Worm (Caenorhabditis elegans) whole organism, L1 larva: Measurements from ENCODE around the gene rbm-22.

Experiments used
- C04F5.9 ChIP-seq: sonication (generic microtip); optimal IDR thresholded peaks from 2 replicates; lab custom pipeline; 2016; ENCODE audit warnings: missing genetic modification characterization, missing compliant biosample characterization
- C16A3.4 ChIP-seq: fragments of 150-350 bp; optimal IDR thresholded peaks from 2 replicates; lab custom pipeline; 2014; ENCODE audit warnings: missing biosample characterization, missing genetic modification characterization
- C34B4.2 ChIP-seq: sonication (generic microtip); optimal IDR thresholded peaks from 2 replicates; lab custom pipeline; 2017; ENCODE audit warnings: mild to moderate bottlenecking, missing genetic modification characterization, missing compliant biosample characterization
- Y116A8C.19 ChIP-seq: sonication (generic microtip); optimal IDR thresholded peaks from 2 replicates; lab custom pipeline; 2016; ENCODE audit warnings: missing compliant biosample characterization, missing genetic modification characterization, borderline replicate concordance
- aha-1 ChIP-seq: fragments of 150-350 bp; optimal IDR thresholded peaks from 2 replicates; lab custom pipeline; 2014; ENCODE audit warnings: missing biosample characterization, missing genetic modification characterization
- aly-2 ChIP-seq: fragments of 150-350 bp; optimal IDR thresholded peaks from 2 replicates; lab custom pipeline; 2014; ENCODE audit warnings: missing biosample characterization, missing genetic modification characterization
- ama-1 ChIP-seq: fragments of 150-350 bp; optimal IDR thresholded peaks from 2 replicates; lab custom pipeline; 2014
- blmp-1 ChIP-seq: fragments of 150-350 bp; optimal IDR thresholded peaks from 2 replicates; lab custom pipeline; 2014; ENCODE audit warnings: missing biosample characterization, missing genetic modification characterization
- ceh-63 ChIP-seq: fragments of 200-800 bp; sonication (Bioruptor generic); optimal IDR thresholded peaks from 2 replicates; lab custom pipeline; 2018; ENCODE audit warnings: mild to moderate bottlenecking, missing genetic modification characterization, missing compliant biosample characterization
- ceh-82 ChIP-seq, 3 experiments: fragments of 150-350 bp in 1 of 3; sonication (generic microtip) in 2 of 3; optimal IDR thresholded peaks; 2 replicates each; lab custom pipeline; 2014 to 2017; ENCODE audit warnings: missing biosample characterization in 3 of 3, missing genetic modification characterization in 3 of 3
- ceh-90 ChIP-seq: sonication (generic microtip); optimal IDR thresholded peaks from 2 replicates; lab custom pipeline; 2016; ENCODE audit warnings: missing genetic modification characterization, missing compliant biosample characterization
- ces-1 ChIP-seq: fragments of 150-350 bp; optimal IDR thresholded peaks from 2 replicates; lab custom pipeline; 2014; ENCODE audit warnings: missing biosample characterization, missing genetic modification reagents, missing genetic modification characterization
- efl-1 ChIP-seq, 4 experiments: fragments of 150-350 bp; optimal IDR thresholded peaks in 3 of 4; peaks in 1 of 4; 1 replicate in 1 of 4; 2 replicates in 3 of 4; lab custom pipeline; 2014; ENCODE audit warnings: missing biosample characterization in 2 of 4, missing genetic modification characterization in 2 of 4, missing genetic modification reagents in 2 of 4
- efl-3 ChIP-seq: fragments of 200-800 bp; sonication (Bioruptor generic); optimal IDR thresholded peaks from 2 replicates; lab custom pipeline; 2018; ENCODE audit warnings: mild to moderate bottlenecking, missing genetic modification characterization, missing compliant biosample characterization
- egl-27 ChIP-seq, 2 experiments: fragments of 150-350 bp in 1 of 2; sonication (generic microtip); optimal IDR thresholded peaks; 3 replicates each; lab custom pipeline; 2017 to 2018; ENCODE audit warnings: missing biosample characterization in 2 of 2, missing genetic modification characterization in 2 of 2, missing genetic modification reagents in 2 of 2
- elt-2 ChIP-seq: sonication (generic microtip); optimal IDR thresholded peaks from 2 replicates; lab custom pipeline; 2016; ENCODE audit warnings: missing genetic modification characterization, mild to moderate bottlenecking, inconsistent platforms, missing compliant biosample characterization, missing genetic modification reagents
- ets-5 ChIP-seq: fragments of 200-800 bp; sonication (Bioruptor generic); IDR thresholded peaks from 2 replicates; pipeline ENCODE4 v1.3.6; 2022; ENCODE audit warnings: missing genetic modification characterization, missing compliant biosample characterization
- hlh-4 ChIP-seq: sonication (generic microtip); optimal IDR thresholded peaks from 2 replicates; lab custom pipeline; 2016; ENCODE audit warnings: mild to moderate bottlenecking, missing genetic modification characterization, missing compliant biosample characterization
- hpl-2 ChIP-seq: fragments of 150-350 bp; optimal IDR thresholded peaks from 2 replicates; lab custom pipeline; 2014; ENCODE audit warnings: missing biosample characterization, missing genetic modification reagents, missing genetic modification characterization
- jun-1 ChIP-seq: fragments of 150-350 bp; optimal IDR thresholded peaks from 2 replicates; lab custom pipeline; 2014; ENCODE audit warnings: missing biosample characterization, missing genetic modification reagents, missing genetic modification characterization
- lin-13 ChIP-seq: fragments of 150-350 bp; optimal IDR thresholded peaks from 2 replicates; lab custom pipeline; 2014; ENCODE audit warnings: missing biosample characterization, missing genetic modification reagents, missing genetic modification characterization
- lin-15B ChIP-seq: fragments of 150-350 bp; sonication (generic microtip); optimal IDR thresholded peaks from 3 replicates; lab custom pipeline; 2014; ENCODE audit warnings: missing biosample characterization, missing genetic modification characterization
- lin-35 ChIP-seq, 2 experiments: fragments of 150-350 bp; optimal IDR thresholded peaks; 2 replicates each; lab custom pipeline; 2014; ENCODE audit warnings: missing biosample characterization in 2 of 2, missing genetic modification characterization in 2 of 2, missing genetic modification reagents in 2 of 2
- lir-3 ChIP-seq: sonication (generic microtip); optimal IDR thresholded peaks from 2 replicates; lab custom pipeline; 2016; ENCODE audit warnings: mild to moderate bottlenecking, missing genetic modification characterization, moderate library complexity, missing compliant biosample characterization; ENCODE audit not compliant: poor library complexity
- lsy-2 ChIP-seq, 2 experiments: fragments of 150-350 bp; optimal IDR thresholded peaks; 2 replicates each; lab custom pipeline; 2014; ENCODE audit warnings: missing biosample characterization in 2 of 2, missing genetic modification characterization in 2 of 2
- mab-9 ChIP-seq: fragments of 200-800 bp; sonication (Bioruptor generic); IDR thresholded peaks from 2 replicates; pipeline ENCODE4 v1.3.6; 2022; ENCODE audit warnings: missing genetic modification reagents, missing genetic modification characterization, missing compliant biosample characterization
- mdl-1 ChIP-seq, 2 experiments: fragments of 150-350 bp; optimal IDR thresholded peaks; 2 replicates each; lab custom pipeline; 2014 to 2017; ENCODE audit warnings: missing biosample characterization in 2 of 2, missing genetic modification characterization in 2 of 2, inconsistent platforms in 1 of 2
- mef-2 ChIP-seq: fragments of 150-350 bp; optimal IDR thresholded peaks from 2 replicates; lab custom pipeline; 2014; ENCODE audit warnings: missing biosample characterization, missing genetic modification characterization
- nhr-20 ChIP-seq: sonication (generic microtip); optimal IDR thresholded peaks from 2 replicates; lab custom pipeline; 2016; ENCODE audit warnings: mild to moderate bottlenecking, missing genetic modification characterization, missing compliant biosample characterization
- nhr-237 ChIP-seq: fragments of 150-350 bp; optimal IDR thresholded peaks from 2 replicates; lab custom pipeline; 2014; ENCODE audit warnings: missing biosample characterization, missing genetic modification characterization
- nhr-28 ChIP-seq: fragments of 150-350 bp; optimal IDR thresholded peaks from 2 replicates; lab custom pipeline; 2014; ENCODE audit warnings: missing biosample characterization, missing genetic modification characterization
- nhr-47 ChIP-seq: sonication (generic microtip); optimal IDR thresholded peaks from 2 replicates; lab custom pipeline; 2016; ENCODE audit warnings: mild to moderate bottlenecking, missing genetic modification characterization, moderate library complexity, missing compliant biosample characterization
- nhr-71 ChIP-seq: sonication (generic microtip); optimal IDR thresholded peaks from 2 replicates; lab custom pipeline; 2016; ENCODE audit warnings: mild to moderate bottlenecking, missing genetic modification characterization, moderate library complexity, missing compliant biosample characterization
- nhr-76 ChIP-seq: sonication (generic microtip); optimal IDR thresholded peaks from 2 replicates; lab custom pipeline; 2017; ENCODE audit warnings: missing biosample characterization, missing genetic modification characterization
- nhr-77 ChIP-seq: fragments of 150-350 bp; optimal IDR thresholded peaks from 2 replicates; lab custom pipeline; 2014; ENCODE audit warnings: missing biosample characterization, missing genetic modification characterization
- nhr-85 ChIP-seq: sonication (generic microtip); peaks from one replicate; lab custom pipeline; 2016; ENCODE audit warnings: missing genetic modification characterization, inconsistent platforms, missing compliant biosample characterization
- pag-3 ChIP-seq: sonication (generic microtip); optimal IDR thresholded peaks from 2 replicates; lab custom pipeline; 2017; ENCODE audit warnings: missing genetic modification characterization, mild to moderate bottlenecking, missing compliant biosample characterization, antibody characterized with exemption, borderline replicate concordance; ENCODE audit not compliant: insufficient read depth
- rnt-1 ChIP-seq: sonication (generic microtip); optimal IDR thresholded peaks from 2 replicates; lab custom pipeline; 2016; ENCODE audit warnings: mild to moderate bottlenecking, missing genetic modification characterization, moderate library complexity, missing compliant biosample characterization
- snpc-4 ChIP-seq: fragments of 150-350 bp; optimal IDR thresholded peaks from 2 replicates; lab custom pipeline; 2014; ENCODE audit warnings: missing biosample characterization, missing genetic modification characterization
- tbx-2 ChIP-seq: sonication (generic microtip); optimal IDR thresholded peaks from 2 replicates; lab custom pipeline; 2016; ENCODE audit warnings: missing genetic modification characterization, missing compliant biosample characterization
- tlp-1 ChIP-seq: fragments of 150-350 bp; optimal IDR thresholded peaks from 2 replicates; lab custom pipeline; 2014; ENCODE audit warnings: missing biosample characterization, missing genetic modification characterization
- unc-130 ChIP-seq: fragments of 150-350 bp; optimal IDR thresholded peaks from 2 replicates; lab custom pipeline; 2017; ENCODE audit warnings: missing biosample characterization, missing genetic modification characterization, inconsistent platforms
- unc-30 ChIP-seq: sonication (generic microtip); optimal IDR thresholded peaks from 2 replicates; lab custom pipeline; 2017; ENCODE audit warnings: missing biosample characterization, missing genetic modification characterization
- xbp-1 ChIP-seq: sonication (generic microtip); optimal IDR thresholded peaks from 2 replicates; lab custom pipeline; 2016; ENCODE audit warnings: missing genetic modification characterization, missing compliant biosample characterization
- zag-1 ChIP-seq: fragments of 150-350 bp; optimal IDR thresholded peaks from 2 replicates; lab custom pipeline; 2014; ENCODE audit warnings: missing biosample characterization, missing genetic modification characterization
- ztf-11 ChIP-seq, 2 experiments: sonication (generic microtip); optimal IDR thresholded peaks; 2 replicates each; lab custom pipeline; 2016 to 2017; ENCODE audit warnings: missing genetic modification characterization in 2 of 2, missing biosample characterization in 1 of 2, missing compliant biosample characterization in 1 of 2

Gene rbm-22

ce11 chrIV:10842705-10843364, 18.4 kb upstream of the rbm-22 start, which contains the start of gene T11G6.5 (continued):
- TF ChIP-seq jun-1 (tag; lab: Kevin White, UChicago) (no peak), pag-3 (tag; lab: Kevin White, UChicago) (no peak), xbp-1 (peak; percentile 37), unc-130 (tag; lab: Kevin White, UChicago) (peak; percentile 14), hpl-2 (GFP tag; lab: Kevin White, UChicago) (no peak), lin-35 (GFP tag; optimal IDR thresholded peaks at IDR 0.05; lab: Kevin White, UChicago) (peak; percentile 3 to 65), nhr-20 (peak; percentile 18), nhr-47 (peak; percentile 10), ztf-11 (tag; optimal IDR thresholded peaks at IDR 0.05; lab: Kevin White, UChicago) (no peak)

DNA sequence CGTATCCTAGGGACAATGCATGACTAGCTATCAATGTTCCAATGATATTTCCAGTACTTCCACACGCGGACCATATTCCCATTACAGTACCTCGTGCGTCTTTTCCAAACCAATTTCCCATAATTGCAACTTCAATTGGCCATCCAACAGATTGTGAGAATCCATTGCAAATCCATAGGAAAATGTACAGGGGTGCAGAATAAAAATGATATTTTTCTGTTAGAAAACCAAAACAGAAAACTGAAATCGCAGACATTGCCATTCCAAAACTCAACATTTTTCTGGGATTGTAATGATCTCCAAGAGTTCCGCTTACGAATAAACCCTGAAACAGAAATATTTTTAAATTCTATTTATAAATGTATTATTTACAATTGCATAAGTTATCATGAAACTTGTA, 10.1 kb upstream of the rbm-22 start:
- TF ChIP-seq snpc-4 (tag; lab: Kevin White, UChicago), result no peak
- no peak for TF ChIP-seq efl-1 (optimal IDR thresholded peaks at IDR 0.05; lab: Kevin White, UChicago)
- TF ChIP-seq efl-1 (GFP tag; optimal IDR thresholded peaks at IDR 0.05 in 1 of 2; lab: Kevin White, UChicago), result peak in 1 of 2 experiments; percentile 80
- TF ChIP-seq lin-13 (GFP tag; lab: Kevin White, UChicago), result no peak
- no peak for TF ChIP-seq efl-3 (GFP tag; lab: Kevin White, UChicago)
- no peak for TF ChIP-seq lsy-2 (tag; optimal IDR thresholded peaks at IDR 0.05; lab: Kevin White, UChicago)
- TF ChIP-seq nhr-85 (tag; lab: Kevin White, UChicago), result no peak
- TF ChIP-seq elt-2 (tag; lab: Kevin White, UChicago), result no peak

ce11 chrIV:10851833-10852232, 9.4 kb upstream of the rbm-22 start, which contains the start of gene T11G6.4:
Gene T11G6.4 (minus strand): TSS chrIV:10851933.
- no peak for TF ChIP-seq ces-1 (GFP tag; lab: Kevin White, UChicago)
- TF ChIP-seq tlp-1 (tag; lab: Kevin White, UChicago), result no peak
- no peak for TF ChIP-seq nhr-47
- TF ChIP-seq aly-2 (tag; lab: Kevin White, UChicago), result no peak
- no peak for TF ChIP-seq nhr-76 (tag; lab: Kevin White, UChicago)
- no peak for TF ChIP-seq blmp-1 (tag; lab: Kevin White, UChicago)
- TF ChIP-seq lin-15B (tag; lab: Kevin White, UChicago), result no peak
- no peak for TF ChIP-seq ceh-90 (tag; lab: Kevin White, UChicago)
- no peak for TF ChIP-seq ceh-82 (tag; optimal IDR thresholded peaks at IDR 0.05; lab: Kevin White, UChicago)
- no peak for TF ChIP-seq C04F5.9
- TF ChIP-seq hlh-4 (tag; lab: Kevin White, UChicago), result no peak
- no peak for TF ChIP-seq C34B4.2 (tag; lab: Kevin White, UChicago)
- no peak for TF ChIP-seq ets-5 (GFP tag; lab: Robert Waterston, UW)
- TF ChIP-seq elt-2 (tag; lab: Kevin White, UChicago), result no peak
- no peak for TF ChIP-seq nhr-71
- TF ChIP-seq mef-2 (tag; lab: Kevin White, UChicago), result no peak

DNA sequence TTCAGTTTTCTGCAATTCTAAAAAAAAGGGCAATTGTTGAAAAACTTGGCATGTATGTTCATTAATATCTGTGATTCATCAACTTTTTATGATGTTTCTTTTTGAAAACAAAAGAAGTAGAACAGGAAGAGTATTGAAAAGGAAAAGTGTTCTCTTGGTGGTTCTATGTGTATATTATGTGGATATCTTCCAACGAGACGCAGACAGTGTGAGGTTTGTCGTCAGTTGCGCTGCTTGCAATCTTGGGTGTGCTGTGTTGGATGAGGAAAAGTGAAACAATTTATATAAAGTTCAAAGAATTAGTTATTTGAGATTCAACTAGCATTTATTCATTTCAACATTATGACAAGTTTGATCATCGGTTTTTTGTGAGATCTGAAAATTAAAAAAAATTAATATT, 8.8 kb upstream of the rbm-22 start:
- TF ChIP-seq unc-30, result no peak
- no peak for TF ChIP-seq aha-1 (tag; lab: Kevin White, UChicago)
- TF ChIP-seq lir-3 (tag; lab: Kevin White, UChicago), result no peak
- TF ChIP-seq Y116A8C.19, result no peak
- TF ChIP-seq nhr-28 (tag; lab: Kevin White, UChicago), result no peak
- no peak for TF ChIP-seq zag-1 (tag; lab: Kevin White, UChicago)
- TF ChIP-seq tbx-2 (tag; lab: Kevin White, UChicago), result peak; percentile 0
- no peak for TF ChIP-seq nhr-77 (tag; lab: Kevin White, UChicago)
- no peak for TF ChIP-seq C16A3.4 (tag; lab: Kevin White, UChicago)
- TF ChIP-seq C34B4.2 (tag; lab: Kevin White, UChicago), result no peak
- no peak for TF ChIP-seq egl-27 (tag; optimal IDR thresholded peaks at IDR 0.05; lab: Kevin White, UChicago)
- TF ChIP-seq efl-1 (optimal IDR thresholded peaks at IDR 0.05; lab: Kevin White, UChicago), result peak in 1 of 2 experiments; percentile 12
- no peak for TF ChIP-seq efl-1 (GFP tag; optimal IDR thresholded peaks at IDR 0.05 in 1 of 2; lab: Kevin White, UChicago)
- no peak for TF ChIP-seq pag-3 (tag; lab: Kevin White, UChicago)
- no peak for TF ChIP-seq mab-9
- TF ChIP-seq ceh-90 (tag; lab: Kevin White, UChicago), result no peak
- TF ChIP-seq nhr-237 (tag; lab: Kevin White, UChicago), result no peak
- TF ChIP-seq ceh-63 (GFP tag; lab: Kevin White, UChicago), result no peak
- TF ChIP-seq aly-2 (tag; lab: Kevin White, UChicago), result no peak
- no peak for TF ChIP-seq hpl-2 (GFP tag; lab: Kevin White, UChicago)
- TF ChIP-seq nhr-76 (tag; lab: Kevin White, UChicago), result no peak
- no peak for TF ChIP-seq tlp-1 (tag; lab: Kevin White, UChicago)
- TF ChIP-seq ama-1 (lab: Kevin White, UChicago), result no peak
- TF ChIP-seq rnt-1 (tag; lab: Kevin White, UChicago), result no peak
- no peak for TF ChIP-seq mdl-1 (tag; optimal IDR thresholded peaks at IDR 0.05; lab: Kevin White, UChicago)
